Worm (Caenorhabditis elegans) whole organism, L3 larva: ENCODE measurements around the gene bmk-1.

ENCODE experiments used
- ceh-28 ChIP-seq: fragments of 150-350 bp; optimal IDR thresholded peaks from 2 replicates; lab custom pipeline; 2014; ENCODE audit warnings: missing biosample characterization, missing genetic modification reagents, missing genetic modification characterization
- ceh-82 ChIP-seq: fragments of 150-350 bp; optimal IDR thresholded peaks from 2 replicates; lab custom pipeline; 2014; ENCODE audit warnings: missing biosample characterization, missing genetic modification characterization
- ceh-9 ChIP-seq: sonication (generic microtip); optimal IDR thresholded peaks from 2 replicates; lab custom pipeline; 2018; ENCODE audit warnings: missing biosample characterization, missing genetic modification characterization
- daf-12 ChIP-seq: fragments of 150-350 bp; optimal IDR thresholded peaks from 2 replicates; lab custom pipeline; 2014; ENCODE audit warnings: missing biosample characterization, missing genetic modification reagents, missing genetic modification characterization
- mdl-1 ChIP-seq: fragments of 150-350 bp; optimal IDR thresholded peaks from 2 replicates; lab custom pipeline; 2014; ENCODE audit warnings: missing biosample characterization, missing genetic modification characterization
- zag-1 ChIP-seq: fragments of 150-350 bp; optimal IDR thresholded peaks from 2 replicates; lab custom pipeline; 2014; ENCODE audit warnings: missing biosample characterization, missing genetic modification characterization
- ztf-11 ChIP-seq: fragments of 150-350 bp; optimal IDR thresholded peaks from 2 replicates; lab custom pipeline; 2014; ENCODE audit warnings: missing biosample characterization, missing genetic modification characterization

- no peak for TF ChIP-seq mdl-1 (tag; lab: Kevin White, UChicago)
- TF ChIP-seq ceh-82 (tag; lab: Kevin White, UChicago), result no peak
- no peak for TF ChIP-seq ceh-9 (tag; lab: Kevin White, UChicago)
- TF ChIP-seq ceh-28 (tag; lab: Kevin White, UChicago), result no peak
- no peak for TF ChIP-seq daf-12 (tag; lab: Kevin White, UChicago)
- TF ChIP-seq ztf-11 (tag; lab: Kevin White, UChicago), result no peak
- no peak for TF ChIP-seq zag-1 (tag; lab: Kevin White, UChicago)
Observed at ce11 chrV:14462653-14463052, 5.9 kb upstream of the bmk-1 start.
